Worm (Caenorhabditis elegans): ENCODE measurements around the gene csa-1.

csa-1 gene

DNA sequence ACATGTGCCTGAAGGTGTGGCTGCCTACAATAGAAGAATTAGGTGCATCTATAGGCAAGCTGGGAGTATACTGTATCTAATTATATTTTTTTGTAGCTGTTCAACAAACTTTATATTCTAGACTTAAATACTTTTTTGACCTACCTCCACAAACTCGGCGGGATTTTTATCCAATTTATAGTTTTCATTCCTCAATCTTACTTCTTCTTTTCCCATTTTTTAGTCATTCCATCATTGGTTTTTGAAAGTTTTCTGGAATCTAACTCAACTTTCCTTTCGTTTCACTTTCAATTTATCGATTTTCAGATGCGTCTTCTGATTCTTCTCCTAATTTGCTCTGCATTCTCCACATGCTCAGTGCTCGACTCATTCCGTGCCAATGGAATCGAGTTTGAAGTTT lies 49.9 kb downstream of the csa-1 start, which contains the start of gene C01G6.3:
TSS of gene C01G6.3 (plus strand) at position 301 of the 400 bp plus-strand sequence.
- no peak for TF ChIP-seq hlh-8 (tag; optimal IDR thresholded peaks at IDR 0.05)
- TF ChIP-seq tbx-2 (tag; optimal IDR thresholded peaks at IDR 0.05), result no peak

DNA sequence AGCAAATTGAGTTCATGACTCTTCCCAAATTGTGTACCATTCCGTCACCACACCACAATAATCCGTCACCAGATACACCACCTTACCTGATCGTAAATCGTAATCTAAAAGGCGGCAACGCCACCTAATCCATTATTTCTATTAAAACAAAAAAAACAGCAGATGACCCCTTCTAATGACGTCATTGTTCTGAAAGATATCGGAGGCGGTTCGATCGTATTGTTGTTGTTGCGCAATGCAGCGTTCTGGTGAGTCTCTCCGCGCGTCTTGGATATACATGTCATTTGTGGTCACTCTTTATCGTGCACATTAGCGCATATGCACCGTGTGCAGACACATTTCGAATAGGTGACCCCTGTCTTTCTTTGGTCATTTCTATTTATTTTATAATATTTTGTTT lies 50.5 kb downstream of the csa-1 start:
- no peak for TF ChIP-seq pqm-1 (tag; optimal IDR thresholded peaks at IDR 0.05)
- no peak for TF ChIP-seq unc-42 (tag; optimal IDR thresholded peaks at IDR 0.05)
- TF ChIP-seq ceh-14 (tag; optimal IDR thresholded peaks at IDR 0.05), result no peak
- peak; percentile 45 for TF ChIP-seq tbx-2 (tag; optimal IDR thresholded peaks at IDR 0.05)
- no peak for TF ChIP-seq hlh-15 (tag; optimal IDR thresholded peaks at IDR 0.05)

Measured in whole organism, late embryonic.